Worm (Caenorhabditis elegans) whole organism, L3 larva: Measurements from ENCODE around the gene W08E12.8.

Source experiments
- R02D3.7 ChIP-seq: fragments of 150-350 bp; optimal IDR thresholded peaks from 2 replicates; lab custom pipeline; 2014; ENCODE audit warnings: missing biosample characterization, missing genetic modification characterization
- ama-1 ChIP-seq: fragments of 150-350 bp; optimal IDR thresholded peaks from 2 replicates; lab custom pipeline; 2018
- lin-39 ChIP-seq: fragments of 150-350 bp; optimal IDR thresholded peaks from 2 replicates; lab custom pipeline; 2018; ENCODE audit warnings: missing biosample characterization, missing genetic modification reagents, missing genetic modification characterization

DNA sequence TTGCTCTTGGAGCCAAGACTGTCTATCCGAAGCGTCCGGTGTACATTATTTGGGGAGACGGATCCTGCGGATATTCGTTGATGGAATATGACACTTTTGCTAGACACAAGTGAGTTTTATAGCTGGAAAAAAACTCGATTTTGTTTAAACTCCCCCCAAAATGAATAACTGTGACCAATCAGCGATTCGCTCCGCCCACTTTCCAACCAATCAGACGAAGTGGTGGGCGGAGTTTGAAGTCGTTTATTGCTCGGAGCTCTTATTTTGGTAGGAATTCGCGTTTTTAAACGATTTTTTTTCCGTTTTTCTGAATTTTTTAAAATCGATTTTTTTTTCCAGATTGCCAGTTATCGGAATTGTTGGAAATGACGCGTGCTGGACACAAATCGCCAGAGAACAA is 30.4 kb upstream of the W08E12.8 start:
- TF ChIP-seq lin-39 (no peak), ama-1 (lab: Kevin White, UChicago) (no peak), R02D3.7 (tag; lab: Kevin White, UChicago) (no peak)
